Worm (Caenorhabditis elegans) whole organism, L4/young adult: ENCODE measurements around the gene nit-1.

Experiments used
- W03F9.2 ChIP-seq: fragments of 150-350 bp; optimal IDR thresholded peaks from 2 replicates; lab custom pipeline; 2014; ENCODE audit warnings: missing biosample characterization, missing genetic modification characterization
- him-1 ChIP-seq: sonication (generic microtip); optimal IDR thresholded peaks from 2 replicates; lab custom pipeline; 2016; ENCODE audit warnings: missing genotype, missing genetic modification reagents, missing genetic modification characterization, missing compliant biosample characterization

DNA sequence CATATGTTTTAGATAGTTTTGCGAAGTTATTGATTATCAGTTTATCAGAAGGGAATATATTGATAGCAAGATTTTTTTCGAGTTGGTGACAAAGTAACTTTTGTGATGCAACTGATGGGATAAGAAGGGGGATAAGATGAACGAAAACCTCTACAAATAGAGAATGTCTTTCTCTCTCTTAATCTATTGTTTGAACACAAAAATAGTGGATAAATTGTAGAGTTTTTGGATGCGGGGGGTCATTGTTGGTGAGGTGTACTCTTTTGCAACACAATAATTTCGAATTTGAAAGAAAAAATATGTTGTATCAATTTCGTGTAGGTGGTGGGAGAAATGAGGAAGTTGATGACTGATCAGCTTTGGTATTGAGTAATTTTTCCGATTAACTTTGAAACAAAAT lies 4.1 kb downstream of the nit-1 start, which contains the start of gene ZK1058.9:
- TF ChIP-seq W03F9.2 (no peak), him-1 (tag; lab: Kevin White, UChicago) (no peak)
